Fruit fly (Drosophila melanogaster) whole organism, prepupa: ENCODE data around the gene ppk10.

ENCODE experiments used
- CG11762 ChIP-seq: fragments of 200-800 bp; sonication (Bioruptor generic); optimal IDR thresholded peaks from 3 replicates; lab custom pipeline; 2016; ENCODE audit warnings: missing biosample characterization, missing genetic modification characterization; ENCODE audit not compliant: insufficient read depth
- CG3032 ChIP-seq: fragments of 200-800 bp; optimal IDR thresholded peaks from 2 replicates; lab custom pipeline; 2019; ENCODE audit warnings: missing biosample characterization, mild to moderate bottlenecking, missing genetic modification characterization, moderate library complexity
- CG32006 ChIP-seq: fragments of 200-800 bp; sonication (Bioruptor generic); optimal IDR thresholded peaks from 3 replicates; lab custom pipeline; 2017; ENCODE audit warnings: missing biosample characterization, mild to moderate bottlenecking, missing genetic modification characterization
- CG6854 ChIP-seq: fragments of 200-800 bp; sonication (Bioruptor generic); optimal IDR thresholded peaks from 2 replicates; lab custom pipeline; 2017; ENCODE audit warnings: missing biosample characterization, mild to moderate bottlenecking, missing genetic modification characterization
- CG9139 ChIP-seq: fragments of 200-800 bp; sonication (Bioruptor generic); optimal IDR thresholded peaks from 3 replicates; lab custom pipeline; 2017; ENCODE audit warnings: missing biosample characterization, mild to moderate bottlenecking, missing genetic modification characterization
- OdsH ChIP-seq: fragments of 200-800 bp; sonication (Bioruptor generic); optimal IDR thresholded peaks from 3 replicates; lab custom pipeline; 2016; ENCODE audit warnings: missing biosample characterization, missing genetic modification characterization
- Sox102F ChIP-seq: fragments of 200-800 bp; sonication (Bioruptor generic); optimal IDR thresholded peaks from 2 replicates; lab custom pipeline; 2016; ENCODE audit warnings: missing biosample characterization, mild to moderate bottlenecking, missing genetic modification characterization
- fkh ChIP-seq: fragments of 200-800 bp; sonication (Bioruptor generic); optimal IDR thresholded peaks from 3 replicates; lab custom pipeline; 2017; ENCODE audit warnings: missing biosample characterization, mild to moderate bottlenecking, missing genetic modification characterization, moderate library complexity
- lz ChIP-seq: fragments of 200-800 bp; sonication (Bioruptor generic); optimal IDR thresholded peaks from 3 replicates; lab custom pipeline; 2016; ENCODE audit warnings: missing biosample characterization, missing genetic modification characterization
- vri ChIP-seq: fragments of 200-800 bp; sonication (Bioruptor generic); optimal IDR thresholded peaks from 3 replicates; lab custom pipeline; 2016; ENCODE audit warnings: missing biosample characterization, mild to moderate bottlenecking, missing genetic modification characterization

- TF ChIP-seq Sox102F (GFP tag; lab: Kevin White, UChicago) (no peak), CG3032 (tag; lab: Kevin White, UChicago) (no peak), CG32006 (GFP tag; lab: Kevin White, UChicago) (no peak), fkh (GFP tag; lab: Kevin White, UChicago) (no peak), lz (GFP tag; lab: Kevin White, UChicago) (no peak), OdsH (no peak), CG9139 (GFP tag; lab: Kevin White, UChicago) (no peak), vri (GFP tag; lab: Kevin White, UChicago) (no peak), CG11762 (GFP tag; lab: Kevin White, UChicago) (no peak), CG6854 (GFP tag; lab: Kevin White, UChicago) (no peak)
These were observed 16.8 kb upstream of the ppk10 start for dm6 chr2L:10468978-10469377.
